Fruit fly (Drosophila melanogaster): ENCODE measurements around the gene CG1273.
A peak's percentile ranks its signal among the peaks of the same experiment; 100 is the strongest.

CG1273 gene

dm6 chr3L:4221792-4222191, 41.7 kb upstream of the CG1273 start:
- TF ChIP-seq CG17806 (tag; optimal IDR thresholded peaks at IDR 0.05): no peak
- TF ChIP-seq rn (GFP tag; IDR thresholded peaks at IDR 0.05): no peak
- TF ChIP-seq Pif1B (GFP tag; optimal IDR thresholded peaks at IDR 0.05): no peak
- TF ChIP-seq CG13204 (GFP tag; optimal IDR thresholded peaks at IDR 0.05): no peak
- no peak for TF ChIP-seq CG4496 (GFP tag; IDR thresholded peaks at IDR 0.05)
- no peak for TF ChIP-seq D1 (tag; optimal IDR thresholded peaks at IDR 0.05)
- no peak for TF ChIP-seq CG8159 (tag; optimal IDR thresholded peaks at IDR 0.05)

dm6 chr3L:4225647-4226470, 37.7 kb upstream of the CG1273 start:
- TF ChIP-seq CG9948 (tag; optimal IDR thresholded peaks at IDR 0.05) (no peak), CG12605 (GFP tag; IDR thresholded peaks at IDR 0.05) (no peak; the same call in 1 of the 2 replicates), CG32121 (GFP tag; IDR thresholded peaks at IDR 0.05) (no peak), Snoo (tag; optimal IDR thresholded peaks at IDR 0.05) (no peak), fd96Ca (GFP tag; IDR thresholded peaks at IDR 0.05) (0 out of 3 replicates have a peak, but pooled peaks have one; percentile 36), CG8159 (tag; optimal IDR thresholded peaks at IDR 0.05) (no peak), Pif1A (GFP tag; optimal IDR thresholded peaks at IDR 0.05) (no peak), CG15710 (tag; optimal IDR thresholded peaks at IDR 0.05) (no peak), Ets98B (GFP tag; IDR thresholded peaks at IDR 0.05) (peak; percentile 30; the same call in 1 of the 2 replicates), CG14655 (GFP tag; optimal IDR thresholded peaks at IDR 0.05) (peak; percentile 20), CG4496 (GFP tag; IDR thresholded peaks at IDR 0.05) (no peak), D1 (tag; optimal IDR thresholded peaks at IDR 0.05) (no peak), CG13204 (GFP tag; optimal IDR thresholded peaks at IDR 0.05) (no peak), EcR (GFP tag; optimal IDR thresholded peaks at IDR 0.05) (peak; percentile 40), Pif1B (GFP tag; optimal IDR thresholded peaks at IDR 0.05) (no peak), CG17806 (tag; optimal IDR thresholded peaks at IDR 0.05) (no peak), CG8301 (tag; optimal IDR thresholded peaks at IDR 0.05) (peak; percentile 18), rn (GFP tag; IDR thresholded peaks at IDR 0.05) (no peak), gl (tag; optimal IDR thresholded peaks at IDR 0.05) (peak; percentile 8), CG10348 (GFP tag; IDR thresholded peaks at IDR 0.05) (no peak), CG34367 (tag; optimal IDR thresholded peaks at IDR 0.05) (no peak)

DNA sequence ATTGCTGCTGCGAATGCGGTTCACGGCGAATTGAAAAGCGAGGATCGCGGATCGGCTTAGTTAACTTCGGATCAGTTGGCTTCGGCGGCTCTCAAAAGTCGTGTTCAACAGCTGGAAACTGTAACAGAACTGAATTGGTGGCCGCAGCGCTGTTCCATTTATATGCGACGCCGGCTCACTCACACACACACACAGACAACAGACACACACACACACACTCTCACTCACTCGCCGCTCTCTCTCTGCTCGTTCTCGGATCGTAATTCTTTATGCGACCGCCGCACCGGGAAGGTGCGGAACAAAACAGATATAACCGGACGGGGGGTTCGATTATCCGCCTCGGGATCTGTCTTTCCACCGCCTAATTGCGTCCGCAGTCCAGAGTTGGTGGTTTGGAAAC, 36.4 kb upstream of the CG1273 start, which contains the start of gene CG46460:
Gene CG46460 (minus strand): TSS at position 139 of the 400 bp plus-strand sequence.
- TF ChIP-seq CG32121 (GFP tag; IDR thresholded peaks at IDR 0.05): peak; percentile 31; the same call in 1 of the 2 replicates
- TF ChIP-seq CG15710 (tag; optimal IDR thresholded peaks at IDR 0.05): peak; percentile 31
- peak; percentile 64 for TF ChIP-seq CG13204 (GFP tag; optimal IDR thresholded peaks at IDR 0.05)
- peak; percentile 8 for TF ChIP-seq CG14655 (GFP tag; optimal IDR thresholded peaks at IDR 0.05)
- peak; percentile 49; the same call in 1 of the 2 replicates for TF ChIP-seq Ets98B (GFP tag; IDR thresholded peaks at IDR 0.05)
- no peak for TF ChIP-seq rn (GFP tag; IDR thresholded peaks at IDR 0.05)
- TF ChIP-seq CG8159 (tag; optimal IDR thresholded peaks at IDR 0.05): peak; percentile 42
- TF ChIP-seq Pif1B (GFP tag; optimal IDR thresholded peaks at IDR 0.05): no peak
- peak; percentile 42; the same call in 1 of the 3 replicates for TF ChIP-seq CG4496 (GFP tag; IDR thresholded peaks at IDR 0.05)
- TF ChIP-seq CG17806 (tag; optimal IDR thresholded peaks at IDR 0.05): no peak
- peak; percentile 43; the same call in 1 of the 2 replicates for TF ChIP-seq CG12605 (GFP tag; IDR thresholded peaks at IDR 0.05)
- peak; percentile 67 for TF ChIP-seq EcR (GFP tag; optimal IDR thresholded peaks at IDR 0.05)

DNA sequence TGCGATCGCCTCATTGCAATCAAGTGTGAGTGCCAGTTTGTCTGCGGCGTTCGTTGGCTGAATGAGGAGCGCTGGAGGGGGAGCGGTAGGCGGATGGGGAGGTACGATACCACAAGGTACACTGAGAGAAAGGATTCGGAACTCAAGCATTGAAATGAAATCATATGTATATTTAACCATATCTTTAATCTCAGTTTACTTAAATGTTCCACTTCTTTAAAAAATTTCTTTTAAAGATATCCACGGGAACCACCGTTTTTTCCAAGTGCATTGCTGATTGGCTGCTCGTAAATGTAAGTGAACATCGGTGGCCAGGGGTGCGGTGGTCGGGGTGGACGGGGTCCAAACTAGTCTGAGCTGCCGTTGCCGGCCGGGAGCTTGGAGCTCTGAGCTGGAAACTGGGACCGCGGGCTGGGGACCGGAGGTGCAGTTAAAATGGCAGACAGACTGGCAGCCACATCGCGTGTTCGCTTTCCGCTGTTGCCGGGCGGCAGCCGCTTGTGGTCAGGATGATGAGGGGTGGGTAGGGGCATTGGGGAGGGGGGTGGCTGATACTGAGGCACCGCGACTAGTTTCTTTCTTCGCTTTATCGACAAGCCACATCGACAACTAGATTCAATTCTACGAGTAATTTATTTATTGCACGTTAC, 35.2 kb upstream of the CG1273 start:
- peak; percentile 97 for TF ChIP-seq gl (tag; optimal IDR thresholded peaks at IDR 0.05)
- peak; percentile 99 for TF ChIP-seq fd96Ca (GFP tag; IDR thresholded peaks at IDR 0.05)
- TF ChIP-seq CG9948 (tag; optimal IDR thresholded peaks at IDR 0.05): peak; percentile 97
- peak; percentile 97 for TF ChIP-seq CG10348 (GFP tag; IDR thresholded peaks at IDR 0.05)
- peak; percentile 89 for TF ChIP-seq EcR (GFP tag; optimal IDR thresholded peaks at IDR 0.05)
- TF ChIP-seq Snoo (tag; optimal IDR thresholded peaks at IDR 0.05): peak; percentile 97
- TF ChIP-seq rn (GFP tag; IDR thresholded peaks at IDR 0.05): peak; percentile 99
- TF ChIP-seq CG34367 (tag; optimal IDR thresholded peaks at IDR 0.05): peak; percentile 99
- TF ChIP-seq CG13204 (GFP tag; optimal IDR thresholded peaks at IDR 0.05): peak; percentile 95
- TF ChIP-seq Pif1B (GFP tag; optimal IDR thresholded peaks at IDR 0.05): peak; percentile 97
- TF ChIP-seq CG8301 (tag; optimal IDR thresholded peaks at IDR 0.05): peak; percentile 99
- TF ChIP-seq CG4496 (GFP tag; IDR thresholded peaks at IDR 0.05): peak; percentile 99
- TF ChIP-seq CG17806 (tag; optimal IDR thresholded peaks at IDR 0.05): peak; percentile 98
- peak; percentile 99 for TF ChIP-seq CG32121 (GFP tag; IDR thresholded peaks at IDR 0.05)
- peak; percentile 99 for TF ChIP-seq Ets98B (GFP tag; IDR thresholded peaks at IDR 0.05)
- TF ChIP-seq D1 (tag; optimal IDR thresholded peaks at IDR 0.05): peak; percentile 88
- TF ChIP-seq CG12605 (GFP tag; IDR thresholded peaks at IDR 0.05): peak; percentile 99
- TF ChIP-seq CG8159 (tag; optimal IDR thresholded peaks at IDR 0.05): peak; percentile 99
- peak; percentile 98 for TF ChIP-seq Pif1A (GFP tag; optimal IDR thresholded peaks at IDR 0.05)
- TF ChIP-seq CG15710 (tag; optimal IDR thresholded peaks at IDR 0.05): peak; percentile 99
- peak; percentile 99 for TF ChIP-seq CG14655 (GFP tag; optimal IDR thresholded peaks at IDR 0.05)

DNA sequence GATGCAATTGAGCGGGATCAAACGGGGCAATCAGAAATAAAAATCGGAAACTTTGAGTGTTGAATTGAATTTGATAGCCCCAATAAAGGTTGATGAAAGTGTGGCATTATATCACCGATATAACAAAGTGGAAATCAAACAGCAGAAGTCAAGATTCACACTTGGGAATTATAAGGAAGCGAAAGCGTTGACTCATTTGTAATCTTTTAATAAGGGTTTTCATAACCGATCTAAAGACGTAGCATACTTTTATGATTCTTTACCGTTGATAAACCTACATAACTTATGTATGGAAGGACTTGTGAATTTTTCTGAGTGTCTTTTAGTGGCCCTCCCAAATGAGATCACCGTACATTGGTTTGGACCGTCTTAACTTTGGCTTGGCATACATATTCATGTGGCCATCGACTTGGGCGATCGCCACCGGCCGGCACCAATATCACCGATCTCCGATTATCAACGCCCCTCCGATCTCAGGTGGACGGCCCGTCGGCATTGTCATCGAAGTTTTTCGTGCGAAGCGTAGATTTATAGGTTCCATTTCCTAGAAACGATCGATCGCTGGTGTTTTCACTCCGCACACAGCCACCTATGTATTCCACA, 34.1 kb upstream of the CG1273 start:
- no peak for TF ChIP-seq Pif1A (GFP tag; optimal IDR thresholded peaks at IDR 0.05)
- TF ChIP-seq CG14655 (GFP tag; optimal IDR thresholded peaks at IDR 0.05): peak; percentile 13
- no peak for TF ChIP-seq CG17806 (tag; optimal IDR thresholded peaks at IDR 0.05)
- TF ChIP-seq CG9948 (tag; optimal IDR thresholded peaks at IDR 0.05): peak; percentile 1
- no peak for TF ChIP-seq CG10348 (GFP tag; IDR thresholded peaks at IDR 0.05)
- TF ChIP-seq rn (GFP tag; IDR thresholded peaks at IDR 0.05): no peak
- TF ChIP-seq gl (tag; optimal IDR thresholded peaks at IDR 0.05): no peak
- no peak for TF ChIP-seq fd96Ca (GFP tag; IDR thresholded peaks at IDR 0.05)
- peak; percentile 11 for TF ChIP-seq CG15710 (tag; optimal IDR thresholded peaks at IDR 0.05)
- TF ChIP-seq CG34367 (tag; optimal IDR thresholded peaks at IDR 0.05): peak; percentile 6
- no peak for TF ChIP-seq CG12605 (GFP tag; IDR thresholded peaks at IDR 0.05)
- peak; percentile 27 for TF ChIP-seq CG8159 (tag; optimal IDR thresholded peaks at IDR 0.05)
- TF ChIP-seq CG8301 (tag; optimal IDR thresholded peaks at IDR 0.05): no peak
- no peak for TF ChIP-seq CG32121 (GFP tag; IDR thresholded peaks at IDR 0.05)
- no peak for TF ChIP-seq Snoo (tag; optimal IDR thresholded peaks at IDR 0.05)
- TF ChIP-seq Ets98B (GFP tag; IDR thresholded peaks at IDR 0.05): no peak
